Fruit fly (Drosophila melanogaster) S2 (cell line): ENCODE results near the gene Hacd2.

ENCODE experiments used
- CG8478 ChIP-seq: fragments of >200 bp; optimal IDR thresholded peaks from 2 replicates; lab custom pipeline; 2018
- CTCF ChIP-seq, 2 experiments: fragments of >200 bp; optimal IDR thresholded peaks; 2 replicates each; lab custom pipeline; 2018

DNA sequence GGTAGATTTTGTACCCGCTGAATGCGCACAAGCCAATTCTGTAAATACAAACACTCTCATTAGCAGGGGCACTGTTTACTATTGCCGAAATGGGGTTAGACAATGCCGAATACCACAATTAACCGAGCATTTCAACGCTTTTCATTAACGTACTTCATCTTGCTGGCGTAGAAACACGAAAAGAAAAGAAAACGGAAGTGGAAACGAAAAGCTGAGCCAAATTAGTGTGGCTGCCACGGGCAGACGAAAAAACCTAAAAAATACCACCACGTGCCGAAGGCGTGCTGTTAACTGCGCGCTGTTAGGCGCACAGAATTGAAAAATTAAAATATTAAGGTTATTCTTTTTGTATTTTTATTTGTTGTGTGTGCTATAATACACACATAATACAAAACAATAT lies 50.5 kb downstream of the Hacd2 start, which contains the start of gene RpL24:
- TF ChIP-seq CG8478 (lab: Kevin White, UChicago): no peak
- TF ChIP-seq CTCF (optimal IDR thresholded peaks at IDR 0.05; lab: Kevin White, UChicago): peak in 1 of 2 experiments; percentile 46
